Worm (Caenorhabditis elegans): Measurements from ENCODE around the gene fbxa-65.

- no peak for TF ChIP-seq ztf-23 (GFP tag; IDR thresholded peaks at IDR 0.05)
- no peak for TF ChIP-seq klf-2 (GFP tag; conservative IDR thresholded peaks at IDR 0.05)
- no peak for TF ChIP-seq T22C8.4 (GFP tag; IDR thresholded peaks at IDR 0.05)
- no peak for TF ChIP-seq med-1 (GFP tag; optimal IDR thresholded peaks at IDR 0.05; ENCODE audit: insufficient read depth)
- no peak for TF ChIP-seq ref-1 (GFP tag; conservative IDR thresholded peaks at IDR 0.05)
- no peak for TF ChIP-seq tab-1 (GFP tag; IDR thresholded peaks at IDR 0.05)
Observed at ce11 chrV:3376973-3377372, 30.7 kb upstream of the fbxa-65 start, which contains the start of gene srbc-2.

All from whole organism, midembryonic.